Fruit fly (Drosophila melanogaster): Measurements from ENCODE around the gene CG13287.
A peak's percentile ranks its signal among the peaks of the same experiment; 100 is the strongest.

The CG13287 gene

dm6 chr3L:5884735-5885134 lies 2.6 kb downstream of the CG13287 start:
- TF ChIP-seq nerfin-1 (tag; optimal IDR thresholded peaks at IDR 0.05) (peak; percentile 51), CG3847 (GFP tag; IDR thresholded peaks at IDR 0.05) (no peak), danr (GFP tag; IDR thresholded peaks at IDR 0.05) (no peak), gsb-n (tag; optimal IDR thresholded peaks at IDR 0.05) (peak; percentile 94)

- TF ChIP-seq seq (GFP tag; IDR thresholded peaks at IDR 0.05) (peak; percentile 24; the same call in 1 of the 2 replicates), nom (GFP tag; optimal IDR thresholded peaks at IDR 0.05) (no peak), tll (GFP tag; optimal IDR thresholded peaks at IDR 0.05) (no peak), H2.0 (GFP tag; IDR thresholded peaks at IDR 0.05) (no peak), ranshi (GFP tag; IDR thresholded peaks at IDR 0.05) (no peak), tup (GFP tag; optimal IDR thresholded peaks at IDR 0.05) (no peak), Asciz (GFP tag; optimal IDR thresholded peaks at IDR 0.05) (no peak), ci (GFP tag; IDR thresholded peaks at IDR 0.05) (no peak), CG42726 (GFP tag; IDR thresholded peaks at IDR 0.05; ENCODE audit: partially characterized antibody) (no peak), CG7372 (GFP tag; IDR thresholded peaks at IDR 0.05) (no peak), CG12104 (GFP tag; optimal IDR thresholded peaks at IDR 0.05) (no peak), CG11093 (GFP tag; IDR thresholded peaks at IDR 0.05) (no peak), CG11456 (GFP tag; IDR thresholded peaks at IDR 0.05) (no peak), Nf-YB (GFP tag; optimal IDR thresholded peaks at IDR 0.05) (peak; percentile 92), Tbp (GFP tag; optimal IDR thresholded peaks at IDR 0.05) (no peak), crol (GFP tag; IDR thresholded peaks at IDR 0.05) (0 out of 2 replicates have a peak, but pooled peaks have one; percentile 14), CG12299 (tag; optimal IDR thresholded peaks at IDR 0.05) (no peak), Nf-YC (tag; optimal IDR thresholded peaks at IDR 0.05) (peak; percentile 90), CG17802 (tag; optimal IDR thresholded peaks at IDR 0.05) (no peak), Opbp (GFP tag; IDR thresholded peaks at IDR 0.05; ENCODE audit: partially characterized antibody) (no peak), ewg (GFP tag; optimal IDR thresholded peaks at IDR 0.05) (peak; percentile 55), CG1603 (tag; optimal IDR thresholded peaks at IDR 0.05) (no peak)
Measured at dm6 chr3L:5891114-5891513, 9.0 kb downstream of the CG13287 start.

dm6 chr3L:5891812-5892211 lies 9.7 kb downstream of the CG13287 start:
- TF ChIP-seq dati (GFP tag; IDR thresholded peaks at IDR 0.05) (no peak), danr (GFP tag; IDR thresholded peaks at IDR 0.05) (no peak), CG13296 (GFP tag; optimal IDR thresholded peaks at IDR 0.05) (no peak), nerfin-1 (tag; optimal IDR thresholded peaks at IDR 0.05) (peak; percentile 57), CG11456 (GFP tag; IDR thresholded peaks at IDR 0.05) (0 out of 3 replicates have a peak, but pooled peaks have one; percentile 34), caup (GFP tag; optimal IDR thresholded peaks at IDR 0.05; ENCODE audit: severe bottlenecking) (no peak), insv (GFP tag; optimal IDR thresholded peaks at IDR 0.05) (no peak), exex (tag; optimal IDR thresholded peaks at IDR 0.05) (no peak), CG31388 (GFP tag; optimal IDR thresholded peaks at IDR 0.05) (no peak), pros (GFP tag; optimal IDR thresholded peaks at IDR 0.05) (peak; percentile 63), zen (tag; optimal IDR thresholded peaks at IDR 0.05) (peak; percentile 1)

dm6 chr3L:5893063-5893462 lies 11.0 kb downstream of the CG13287 start:
- TF ChIP-seq oc (tag; optimal IDR thresholded peaks at IDR 0.05) = peak; percentile 68
- no peak for TF ChIP-seq CG14050 (GFP tag; IDR thresholded peaks at IDR 0.05)
- TF ChIP-seq tll (GFP tag; optimal IDR thresholded peaks at IDR 0.05) = peak in 1 of 2 experiments; percentile 37
- no peak for TF ChIP-seq CG8924 (tag; optimal IDR thresholded peaks at IDR 0.05)
- TF ChIP-seq CG7786 (GFP tag; optimal IDR thresholded peaks at IDR 0.05) = no peak
- TF ChIP-seq kni (GFP tag; optimal IDR thresholded peaks at IDR 0.05) = no peak
- no peak for TF ChIP-seq CG4424 (GFP tag; optimal IDR thresholded peaks at IDR 0.05)
- peak; percentile 98 for TF ChIP-seq Hey (tag; optimal IDR thresholded peaks at IDR 0.05)
- TF ChIP-seq CG6683 (GFP tag; optimal IDR thresholded peaks at IDR 0.05) = no peak
- TF ChIP-seq Meics (GFP tag; optimal IDR thresholded peaks at IDR 0.05) = no peak
- no peak for TF ChIP-seq CG31441 (GFP tag; IDR thresholded peaks at IDR 0.05)
- no peak for TF ChIP-seq CG10274 (GFP tag; optimal IDR thresholded peaks at IDR 0.05)
- TF ChIP-seq Dp (GFP tag; optimal IDR thresholded peaks at IDR 0.05) = no peak
- TF ChIP-seq CG17829 (tag; optimal IDR thresholded peaks at IDR 0.05) = no peak
- no peak for TF ChIP-seq Ravus (GFP tag; IDR thresholded peaks at IDR 0.05)

Measured in whole organism, embryonic.